Worm (Caenorhabditis elegans) whole organism, L2 larva: Measurements from ENCODE around the gene crb-1.
A peak's percentile ranks its signal among the peaks of the same experiment; 100 is the strongest.

Experiments used
- R02D3.7 ChIP-seq: fragments of 150-350 bp; optimal IDR thresholded peaks from 2 replicates; lab custom pipeline; 2014; ENCODE audit warnings: missing biosample characterization, missing genetic modification characterization
- ZK546.5 ChIP-seq: sonication (generic microtip); optimal IDR thresholded peaks from 2 replicates; lab custom pipeline; 2017; ENCODE audit warnings: missing biosample characterization, missing genetic modification characterization
- alr-1 ChIP-seq: fragments of 150-350 bp; optimal IDR thresholded peaks from 2 replicates; lab custom pipeline; 2014; ENCODE audit warnings: missing biosample characterization, missing genetic modification characterization
- ama-1 ChIP-seq: fragments of 150-350 bp; optimal IDR thresholded peaks from 2 replicates; lab custom pipeline; 2018; ENCODE audit warnings: inconsistent platforms
- blmp-1 ChIP-seq: sonication (generic microtip); optimal IDR thresholded peaks from 2 replicates; lab custom pipeline; 2017; ENCODE audit warnings: missing genetic modification characterization, mild to moderate bottlenecking, missing compliant biosample characterization, antibody characterized with exemption, moderate library complexity; ENCODE audit not compliant: insufficient read depth
- ceh-16 ChIP-seq: fragments of 150-350 bp; optimal IDR thresholded peaks from 2 replicates; lab custom pipeline; 2014; ENCODE audit warnings: missing biosample characterization, missing genetic modification characterization
- ceh-82 ChIP-seq: fragments of 150-350 bp; optimal IDR thresholded peaks from 2 replicates; lab custom pipeline; 2014; ENCODE audit warnings: missing biosample characterization, missing genetic modification characterization
- crh-2 ChIP-seq: sonication (generic microtip); optimal IDR thresholded peaks from 2 replicates; lab custom pipeline; 2017; ENCODE audit warnings: missing biosample characterization, missing genetic modification characterization
- dmd-4 ChIP-seq: sonication (generic microtip); optimal IDR thresholded peaks from 2 replicates; lab custom pipeline; 2017; ENCODE audit warnings: missing biosample characterization, missing genetic modification characterization
- egl-27 ChIP-seq: sonication (generic microtip); optimal IDR thresholded peaks from 3 replicates; lab custom pipeline; 2017; ENCODE audit warnings: missing biosample characterization, missing genetic modification reagents, missing genetic modification characterization
- elt-3 ChIP-seq: sonication (generic microtip); optimal IDR thresholded peaks from 2 replicates; lab custom pipeline; 2017; ENCODE audit warnings: missing biosample characterization, missing genetic modification characterization
- fos-1 ChIP-seq: fragments of 150-350 bp; optimal IDR thresholded peaks from 2 replicates; lab custom pipeline; 2014; ENCODE audit warnings: missing biosample characterization, missing genetic modification characterization
- lin-11 ChIP-seq: fragments of 150-350 bp; sonication (generic microtip); optimal IDR thresholded peaks from 2 replicates; lab custom pipeline; 2014; ENCODE audit warnings: missing biosample characterization, missing genetic modification characterization, inconsistent platforms, mixed read lengths
- lin-13 ChIP-seq: fragments of 150-350 bp; optimal IDR thresholded peaks from 2 replicates; lab custom pipeline; 2014; ENCODE audit warnings: missing biosample characterization, missing genetic modification reagents, missing genetic modification characterization
- lsy-2 ChIP-seq, 2 experiments: fragments of 150-350 bp in 1 of 2; sonication (generic microtip) in 1 of 2; optimal IDR thresholded peaks; 2 replicates each; lab custom pipeline; 2014 to 2017; ENCODE audit warnings: missing biosample characterization in 2 of 2, missing genetic modification characterization in 2 of 2
- mbf-1 ChIP-seq: sonication (generic microtip); optimal IDR thresholded peaks from 2 replicates; lab custom pipeline; 2017; ENCODE audit warnings: missing biosample characterization, missing genetic modification characterization
- mdl-1 ChIP-seq, 2 experiments: fragments of 150-350 bp in 1 of 2; sonication (generic microtip) in 1 of 2; optimal IDR thresholded peaks; 2 replicates each; lab custom pipeline; 2017; ENCODE audit warnings: missing biosample characterization in 2 of 2, missing genetic modification characterization in 2 of 2
- nhr-11 ChIP-seq: fragments of 150-350 bp; optimal IDR thresholded peaks from 2 replicates; lab custom pipeline; 2014; ENCODE audit warnings: missing biosample characterization, missing genetic modification characterization
- nhr-129 ChIP-seq: fragments of 150-350 bp; optimal IDR thresholded peaks from 2 replicates; lab custom pipeline; 2014; ENCODE audit warnings: missing biosample characterization, missing genetic modification characterization
- nhr-23 ChIP-seq: fragments of 150-350 bp; optimal IDR thresholded peaks from 2 replicates; lab custom pipeline; 2014; ENCODE audit warnings: missing biosample characterization, missing genetic modification reagents, missing genetic modification characterization
- nhr-25 ChIP-seq: fragments of 150-350 bp; sonication (generic microtip); optimal IDR thresholded peaks from 3 replicates; lab custom pipeline; 2014; ENCODE audit warnings: missing biosample characterization, missing genetic modification characterization
- nhr-77 ChIP-seq: fragments of 150-350 bp; optimal IDR thresholded peaks from 2 replicates; lab custom pipeline; 2014; ENCODE audit warnings: missing biosample characterization, missing genetic modification characterization
- sem-4 ChIP-seq: fragments of 150-350 bp; optimal IDR thresholded peaks from 2 replicates; lab custom pipeline; 2014; ENCODE audit warnings: missing biosample characterization, missing genetic modification reagents, missing genetic modification characterization
- skn-1 ChIP-seq: sonication (generic microtip); optimal IDR thresholded peaks from 2 replicates; lab custom pipeline; 2017; ENCODE audit warnings: missing biosample characterization, missing genetic modification characterization
- sma-3 ChIP-seq: sonication (generic microtip); optimal IDR thresholded peaks from 2 replicates; lab custom pipeline; 2016; ENCODE audit warnings: missing genetic modification reagents, missing genetic modification characterization, missing compliant biosample characterization
- sma-9 ChIP-seq, 2 experiments: fragments of 150-350 bp in 1 of 2; sonication (generic microtip) in 1 of 2; optimal IDR thresholded peaks; 2 replicates each; lab custom pipeline; 2014 to 2016; ENCODE audit warnings: missing genetic modification characterization in 2 of 2, mild to moderate bottlenecking in 1 of 2, missing biosample characterization in 1 of 2, missing compliant biosample characterization in 1 of 2, missing genetic modification reagents in 1 of 2, moderate library complexity in 1 of 2
- snpc-4 ChIP-seq: fragments of 150-350 bp; optimal IDR thresholded peaks from 2 replicates; lab custom pipeline; 2014; ENCODE audit warnings: missing biosample characterization, missing genetic modification characterization
- unc-39 ChIP-seq: fragments of 150-350 bp; optimal IDR thresholded peaks from 2 replicates; lab custom pipeline; 2014; ENCODE audit warnings: missing biosample characterization, missing genetic modification characterization
- unc-55 ChIP-seq: fragments of 150-350 bp; sonication (generic microtip); optimal IDR thresholded peaks from 3 replicates; lab custom pipeline; 2014; ENCODE audit warnings: missing biosample characterization, missing genetic modification reagents, missing genetic modification characterization
- zag-1 ChIP-seq: fragments of 150-350 bp; optimal IDR thresholded peaks from 2 replicates; lab custom pipeline; 2014; ENCODE audit warnings: missing biosample characterization, missing genetic modification characterization
- ztf-1 ChIP-seq: fragments of 200-800 bp; sonication (Bioruptor generic); conservative IDR thresholded peaks from 2 replicates; pipeline ENCODE4 v1.3.6; 2022; ENCODE audit warnings: missing genetic modification characterization, missing compliant biosample characterization
- ztf-11 ChIP-seq: sonication (generic microtip); optimal IDR thresholded peaks from 2 replicates; lab custom pipeline; 2017; ENCODE audit warnings: missing biosample characterization, missing genetic modification characterization
- ztf-4 ChIP-seq: fragments of 150-350 bp; optimal IDR thresholded peaks from 2 replicates; lab custom pipeline; 2014; ENCODE audit warnings: missing biosample characterization, missing genetic modification characterization

crb-1 gene

DNA sequence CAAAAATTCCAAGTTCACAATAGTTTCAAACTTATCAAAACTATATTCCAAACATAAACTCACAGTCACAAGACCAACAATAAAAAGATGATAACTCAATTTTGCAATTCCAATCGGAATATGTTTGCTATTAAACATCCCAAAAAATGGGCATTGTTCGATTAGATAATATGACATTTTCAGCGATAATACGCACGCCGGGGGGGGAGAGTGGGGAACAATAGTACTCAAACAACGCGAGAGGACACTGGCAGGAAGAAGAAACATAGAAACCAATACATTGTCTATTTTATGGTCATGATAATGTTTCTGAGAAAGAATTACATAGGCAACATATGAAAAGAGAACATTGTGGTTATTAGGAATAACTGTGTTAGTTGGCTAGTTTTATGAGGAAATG is 37.9 kb downstream of the crb-1 start:
- TF ChIP-seq dmd-4 (tag; lab: Kevin White, UChicago) (no peak), fos-1 (peak; percentile 16), lin-11 (tag; lab: Kevin White, UChicago) (no peak), ama-1 (no peak), ztf-11 (tag; lab: Kevin White, UChicago) (no peak), mbf-1 (tag; lab: Kevin White, UChicago) (no peak), zag-1 (tag; lab: Kevin White, UChicago) (no peak)

DNA sequence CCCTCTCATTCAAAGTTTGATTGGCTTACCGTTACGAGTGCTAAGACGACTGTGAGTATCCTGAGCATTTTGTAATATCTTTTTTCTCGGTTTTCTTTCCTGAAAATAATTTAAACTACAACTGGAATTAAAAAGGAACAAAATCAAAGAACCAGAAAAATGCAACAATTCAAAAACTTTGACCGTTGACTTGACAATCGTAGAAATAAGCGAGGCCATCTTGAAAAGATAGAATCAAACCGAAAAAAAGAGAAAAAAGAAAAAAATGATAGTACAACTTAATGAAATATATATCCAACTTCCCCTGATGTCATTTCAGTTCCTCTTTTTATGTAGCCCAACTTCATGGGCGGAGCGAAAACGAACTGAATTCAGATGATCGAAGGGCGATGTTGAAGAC is 39.3 kb downstream of the crb-1 start, which contains the start of gene F10D7.3:
Gene F10D7.3 (minus strand): TSS at position 101 of the 400 bp plus-strand sequence.
- TF ChIP-seq snpc-4 (tag; lab: Kevin White, UChicago) (no peak), R02D3.7 (tag; lab: Kevin White, UChicago) (no peak), unc-55 (GFP tag; lab: Kevin White, UChicago) (no peak), ceh-16 (tag; lab: Kevin White, UChicago) (no peak), dmd-4 (tag; lab: Kevin White, UChicago) (no peak), blmp-1 (tag; lab: Kevin White, UChicago) (no peak), nhr-25 (no peak), unc-39 (tag; lab: Kevin White, UChicago) (no peak)

DNA sequence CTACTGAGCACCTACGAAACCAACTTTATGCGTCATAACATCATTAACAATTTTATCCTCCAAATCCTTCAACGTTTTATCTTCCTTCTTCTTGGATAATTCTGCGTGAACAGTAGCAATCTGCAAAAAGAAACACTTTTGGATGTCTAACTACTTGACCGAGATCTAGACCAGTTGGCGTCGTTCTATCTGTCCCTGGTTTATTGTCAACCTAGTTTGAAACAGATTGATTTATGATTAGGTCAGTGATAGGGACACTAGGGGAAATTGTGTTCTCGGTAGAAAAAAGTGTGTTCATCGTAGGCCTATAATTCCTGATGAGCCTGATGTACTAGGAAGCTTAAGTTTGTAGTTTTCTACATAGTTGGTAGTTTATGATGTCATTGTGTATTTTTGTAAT is 39.9 kb downstream of the crb-1 start:
- TF ChIP-seq ceh-16 (tag; lab: Kevin White, UChicago): no peak
- TF ChIP-seq ceh-82 (tag; lab: Kevin White, UChicago): no peak
- no peak for TF ChIP-seq elt-3
- no peak for TF ChIP-seq nhr-129
- TF ChIP-seq sma-9 (GFP tag; optimal IDR thresholded peaks at IDR 0.05; lab: Kevin White, UChicago): peak; percentile 44
- TF ChIP-seq sma-9 (tag; optimal IDR thresholded peaks at IDR 0.05; lab: Kevin White, UChicago): no peak
- TF ChIP-seq blmp-1 (tag; lab: Kevin White, UChicago): no peak
- TF ChIP-seq lsy-2 (tag; optimal IDR thresholded peaks at IDR 0.05; lab: Kevin White, UChicago): no peak
- TF ChIP-seq fos-1: no peak
- peak; percentile 53 for TF ChIP-seq sma-3 (GFP tag; lab: Kevin White, UChicago)
- no peak for TF ChIP-seq mdl-1 (tag; optimal IDR thresholded peaks at IDR 0.05; lab: Kevin White, UChicago)
- no peak for TF ChIP-seq nhr-11 (tag; lab: Kevin White, UChicago)
- no peak for TF ChIP-seq mbf-1 (tag; lab: Kevin White, UChicago)

ce11 chrX:17369514-17369913 is 44.3 kb downstream of the crb-1 start:
- TF ChIP-seq ztf-4: no peak
- no peak for TF ChIP-seq snpc-4 (tag; lab: Kevin White, UChicago)
- peak; percentile 22 for TF ChIP-seq nhr-25
- peak; percentile 40 for TF ChIP-seq nhr-129
- no peak for TF ChIP-seq nhr-23 (tag; lab: Kevin White, UChicago)
- peak; percentile 12 for TF ChIP-seq sem-4

DNA sequence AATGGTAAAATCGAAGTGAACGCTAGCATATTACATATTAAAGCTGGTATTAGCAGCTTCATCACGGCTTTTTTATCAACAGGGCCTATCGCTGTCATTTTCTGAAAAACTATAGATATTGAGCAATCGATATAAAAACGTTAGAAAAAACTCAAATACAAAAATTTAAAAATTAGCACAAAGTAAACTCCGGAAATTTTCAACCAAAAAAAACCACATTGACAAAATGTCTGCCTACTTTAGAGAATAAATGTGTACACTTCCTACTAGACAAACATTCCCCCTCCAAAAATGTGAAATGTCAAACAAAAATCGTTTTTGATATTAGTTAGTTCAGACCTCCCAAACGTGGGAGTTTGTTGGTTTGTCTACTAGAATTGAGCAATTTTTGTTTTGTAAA is 45.3 kb downstream of the crb-1 start, which contains the start of gene mfsd-10:
Gene mfsd-10 (minus strand): TSS at position 101 of the 400 bp plus-strand sequence.
- TF ChIP-seq elt-3 (no peak), skn-1 (tag; lab: Kevin White, UChicago) (no peak), ZK546.5 (no peak), crh-2 (tag; lab: Kevin White, UChicago) (no peak), unc-55 (GFP tag; lab: Kevin White, UChicago) (no peak), nhr-77 (tag; lab: Kevin White, UChicago) (no peak), alr-1 (tag; lab: Kevin White, UChicago) (no peak), mdl-1 (tag; optimal IDR thresholded peaks at IDR 0.05; lab: Kevin White, UChicago) (no peak), fos-1 (no peak), nhr-11 (tag; lab: Kevin White, UChicago) (no peak), ztf-1 (GFP tag; lab: Robert Waterston, UW) (no peak), lin-13 (GFP tag; lab: Kevin White, UChicago) (no peak), egl-27 (tag; lab: Kevin White, UChicago) (no peak), snpc-4 (tag; lab: Kevin White, UChicago) (no peak), ztf-4 (no peak)
